Fruit fly (Drosophila melanogaster): ENCODE results near the gene bai.
A peak's percentile ranks its signal among the peaks of the same experiment; 100 is the strongest.

The bai gene

dm6 chr3R:25049742-25050517 is 10.8 kb downstream of the bai start (continued):
- TF ChIP-seq abd-A (tag; optimal IDR thresholded peaks at IDR 0.05) (peak; percentile 80), grau (tag; optimal IDR thresholded peaks at IDR 0.05) (no peak), mld (GFP tag; IDR thresholded peaks at IDR 0.05; ENCODE audit: partially characterized antibody) (no peak), CG10209 (GFP tag; optimal IDR thresholded peaks at IDR 0.05) (no peak), bbx (GFP tag; IDR thresholded peaks at IDR 0.05; ENCODE audit: partially characterized antibody) (no peak), CG14441 (GFP tag; IDR thresholded peaks at IDR 0.05) (no peak), Dfd (GFP tag; optimal IDR thresholded peaks at IDR 0.05) (no peak), sc (optimal IDR thresholded peaks at IDR 0.05) (no peak), sc (GFP tag; optimal IDR thresholded peaks at IDR 0.05) (no peak), zfh1 (GFP tag; IDR thresholded peaks at IDR 0.05) (no peak), bcd (GFP tag; optimal IDR thresholded peaks at IDR 0.05) (no peak), trh (GFP tag; optimal IDR thresholded peaks at IDR 0.05) (no peak), lab (GFP tag; optimal IDR thresholded peaks at IDR 0.05) (peak; percentile 72), Hr78 (GFP tag; optimal IDR thresholded peaks at IDR 0.05) (no peak), sr (GFP tag; IDR thresholded peaks at IDR 0.05) (no peak), disco-r (GFP tag; optimal IDR thresholded peaks at IDR 0.05) (no peak), odd (GFP tag; optimal IDR thresholded peaks at IDR 0.05) (peak; percentile 48), CG1832 (GFP tag; optimal IDR thresholded peaks at IDR 0.05) (no peak), hbn (GFP tag; IDR thresholded peaks at IDR 0.05; ENCODE audit: partially characterized antibody) (no peak), ind (GFP tag; optimal IDR thresholded peaks at IDR 0.05) (no peak), NC2β (GFP tag; optimal IDR thresholded peaks at IDR 0.05) (no peak), kni (GFP tag; optimal IDR thresholded peaks at IDR 0.05) (peak; percentile 70), CG17612 (GFP tag; IDR thresholded peaks at IDR 0.05) (no peak), Dad (GFP tag; optimal IDR thresholded peaks at IDR 0.05) (no peak), tio (GFP tag; optimal IDR thresholded peaks at IDR 0.05) (no peak), her (GFP tag; optimal IDR thresholded peaks at IDR 0.05) (peak; percentile 15), sim (GFP tag; IDR thresholded peaks at IDR 0.05) (no peak), Ssrp (tag; optimal IDR thresholded peaks at IDR 0.05) (no peak), CG5180 (GFP tag; optimal IDR thresholded peaks at IDR 0.05) (peak; percentile 86), Adf1 (GFP tag; IDR thresholded peaks at IDR 0.05) (no peak), CG14667 (GFP tag; IDR thresholded peaks at IDR 0.05) (no peak), CG8478 (optimal IDR thresholded peaks at IDR 0.05) (no peak), MBD-R2 (GFP tag; IDR thresholded peaks at IDR 0.05) (no peak), Scr (GFP tag; IDR thresholded peaks at IDR 0.05; ENCODE audit: partially characterized antibody) (no peak), CG7963 (GFP tag; IDR thresholded peaks at IDR 0.05; ENCODE audit: partially characterized antibody) (no peak), HmgZ (tag; optimal IDR thresholded peaks at IDR 0.05) (peak; percentile 75), CG8290 (GFP tag; optimal IDR thresholded peaks at IDR 0.05) (peak; percentile 60), CG8290 (tag; optimal IDR thresholded peaks at IDR 0.05) (peak; percentile 68 to 70), CG7372 (GFP tag; IDR thresholded peaks at IDR 0.05) (no peak), MESR4 (GFP tag; optimal IDR thresholded peaks at IDR 0.05) (peak; percentile 56), fd96Cb (tag; optimal IDR thresholded peaks at IDR 0.05) (no peak), cad (GFP tag; optimal IDR thresholded peaks at IDR 0.05) (no peak), en (GFP tag; optimal IDR thresholded peaks at IDR 0.05) (no peak), Myb (GFP tag; optimal IDR thresholded peaks at IDR 0.05) (peak; percentile 9), Elba2 (GFP tag; optimal IDR thresholded peaks at IDR 0.05) (no peak), CG9876 (GFP tag; optimal IDR thresholded peaks at IDR 0.05) (no peak), CG15514 (GFP tag; optimal IDR thresholded peaks at IDR 0.05) (peak; percentile 33), cato (GFP tag; optimal IDR thresholded peaks at IDR 0.05; ENCODE audit: borderline replicate concordance) (no peak), CG34224 (GFP tag; IDR thresholded peaks at IDR 0.05; ENCODE audit: partially characterized antibody) (no peak), Aef1 (GFP tag; IDR thresholded peaks at IDR 0.05) (no peak)

Data from whole organism, embryonic.